Fruit fly (Drosophila melanogaster) whole organism, wandering third instar larva: ENCODE measurements around the gene CG43349.

Source experiments
- Abd-B ChIP-seq: fragments of >200 bp; optimal IDR thresholded peaks from 2 replicates; lab custom pipeline; 2017; ENCODE audit warnings: missing biosample characterization, missing genetic modification characterization
- Mio ChIP-seq: sonication (Bioruptor generic); optimal IDR thresholded peaks from 2 replicates; lab custom pipeline; 2016; ENCODE audit warnings: missing biosample characterization, missing genetic modification characterization
- Myc ChIP-seq: fragments of >200 bp; optimal IDR thresholded peaks from 2 replicates; lab custom pipeline; 2017
- foxo ChIP-seq, 2 experiments: fragments of 200-800 bp; sonication (Bioruptor generic); optimal IDR thresholded peaks; 2 replicates in 1 of 2; 3 replicates in 1 of 2; lab custom pipeline; 2016 to 2017; ENCODE audit warnings: missing biosample characterization in 2 of 2, missing genetic modification characterization in 2 of 2

DNA sequence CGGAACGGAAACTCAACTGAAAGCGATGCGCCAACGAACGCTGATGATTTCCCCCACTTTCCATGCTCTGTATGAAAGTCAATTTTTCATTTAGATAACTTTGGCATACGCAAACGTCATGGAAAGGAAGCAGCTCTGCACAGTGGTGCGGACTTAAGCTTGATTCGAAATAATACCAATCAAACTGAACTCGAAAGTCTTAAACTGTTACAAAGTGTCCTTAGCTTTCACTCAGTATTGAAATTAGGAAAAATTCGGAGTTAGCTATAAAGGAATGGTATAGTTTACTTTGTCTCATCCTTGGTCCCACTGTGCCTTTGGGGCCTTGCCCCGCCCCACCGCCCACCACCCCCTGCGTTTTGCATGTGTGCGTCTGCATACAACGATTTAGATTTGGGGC, 7.4 kb downstream of the CG43349 start:
- no peak for TF ChIP-seq Mio (GFP tag; lab: Kevin White, UChicago)
- no peak for TF ChIP-seq Abd-B (GFP tag; lab: Kevin White, UChicago)
- no peak for TF ChIP-seq Myc (lab: Kevin White, UChicago)
- no peak for TF ChIP-seq foxo (GFP tag; optimal IDR thresholded peaks at IDR 0.05; lab: Kevin White, UChicago)
